Fruit fly (Drosophila melanogaster): ENCODE data around the gene kuk.

Gene kuk

DNA sequence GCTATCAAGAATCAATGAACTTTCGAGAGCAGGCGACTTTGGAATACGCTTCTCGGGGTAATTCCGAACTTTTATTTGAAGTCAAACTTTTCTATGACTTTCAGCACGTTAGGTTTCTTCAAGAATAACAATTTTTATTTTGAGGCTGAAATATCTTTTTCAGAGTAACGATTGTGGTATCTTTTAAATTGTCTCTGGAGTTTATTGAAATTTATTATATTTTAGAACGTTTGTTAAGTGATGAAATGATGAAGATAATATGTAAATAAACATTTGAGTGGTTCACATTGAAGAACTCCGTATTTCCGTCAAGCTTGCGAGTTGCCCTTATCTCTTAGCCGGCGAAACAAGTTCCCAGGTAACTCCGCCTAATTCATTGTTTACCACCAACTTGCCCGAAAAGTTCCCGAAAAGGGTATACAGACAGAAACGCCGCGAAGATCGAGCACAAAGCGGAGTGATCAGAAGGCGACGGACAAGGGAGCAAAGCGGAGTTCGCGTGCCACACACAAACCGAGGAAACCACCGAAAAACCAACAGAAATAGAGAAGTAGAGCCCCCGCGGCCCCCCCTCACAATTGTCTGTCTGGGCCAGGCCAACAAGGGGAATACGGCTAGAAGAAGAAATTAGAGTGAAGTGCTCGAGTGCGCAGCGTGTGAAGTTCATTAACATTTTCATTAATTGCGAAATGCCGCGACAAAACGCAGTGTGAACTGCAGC is 37.7 kb downstream of the kuk start (continued):
- TF ChIP-seq phol (tag; optimal IDR thresholded peaks at IDR 0.05) (peak; percentile 44), CG4854 (GFP tag; optimal IDR thresholded peaks at IDR 0.05) (no peak), rib (GFP tag; IDR thresholded peaks at IDR 0.05) (peak; percentile 20; the same call in 1 of the 2 replicates), otp (GFP tag; IDR thresholded peaks at IDR 0.05) (0 out of 3 replicates have a peak, but pooled peaks have one; percentile 35), CG17829 (tag; optimal IDR thresholded peaks at IDR 0.05) (peak; percentile 32), CG30403 (GFP tag; optimal IDR thresholded peaks at IDR 0.05) (peak; percentile 37), CG7556 (GFP tag; optimal IDR thresholded peaks at IDR 0.05) (peak; percentile 31), CG4424 (GFP tag; optimal IDR thresholded peaks at IDR 0.05) (peak; percentile 24), hkb (optimal IDR thresholded peaks at IDR 0.05) (no peak), hkb (GFP tag; IDR thresholded peaks at IDR 0.05) (no peak), Oaz (GFP tag; IDR thresholded peaks at IDR 0.05) (peak; percentile 34; the same call in 1 of the 2 replicates), CG2120 (GFP tag; optimal IDR thresholded peaks at IDR 0.05) (peak; percentile 4), Bgb (GFP tag; IDR thresholded peaks at IDR 0.05; ENCODE audit: partially characterized antibody) (no peak), Med (GFP tag) (peak; percentile 74), vvl (GFP tag; IDR thresholded peaks at IDR 0.05) (0 out of 2 replicates have a peak, but pooled peaks have one; percentile 13), lola (GFP tag; optimal IDR thresholded peaks at IDR 0.05) (peak in 1 of 3 experiments; percentile 60), row (GFP tag; IDR thresholded peaks at IDR 0.05) (peak; percentile 53; the same call in 2 of the 3 replicates), CG12769 (tag; optimal IDR thresholded peaks at IDR 0.05) (peak; percentile 7), pum (GFP tag; optimal IDR thresholded peaks at IDR 0.05) (peak; percentile 8), chn (GFP tag; optimal IDR thresholded peaks at IDR 0.05) (peak; percentile 19), CG2678 (tag; optimal IDR thresholded peaks at IDR 0.05) (peak; percentile 42), Tbp (GFP tag; optimal IDR thresholded peaks at IDR 0.05) (no peak), corto (GFP tag; optimal IDR thresholded peaks at IDR 0.05) (no peak), bbx (GFP tag; IDR thresholded peaks at IDR 0.05; ENCODE audit: partially characterized antibody) (no peak), Optix (GFP tag; IDR thresholded peaks at IDR 0.05) (0 out of 3 replicates have a peak, but pooled peaks have one; percentile 35), D (optimal IDR thresholded peaks at IDR 0.05) (no peak), D (GFP tag; optimal IDR thresholded peaks at IDR 0.05) (peak; percentile 30), grn (GFP tag; optimal IDR thresholded peaks at IDR 0.05) (peak; percentile 34), CG9437 (GFP tag; optimal IDR thresholded peaks at IDR 0.05) (peak; percentile 2), CG3065 (GFP tag; optimal IDR thresholded peaks at IDR 0.05) (no peak), CG8388 (GFP tag; optimal IDR thresholded peaks at IDR 0.05) (peak; percentile 8), CG9727 (GFP tag; optimal IDR thresholded peaks at IDR 0.05) (no peak), kni (GFP tag; optimal IDR thresholded peaks at IDR 0.05) (peak; percentile 61), CG6791 (GFP tag; IDR thresholded peaks at IDR 0.05; ENCODE audit: partially characterized antibody) (0 out of 3 replicates have a peak, but pooled peaks have one; percentile 61), psq (GFP tag; optimal IDR thresholded peaks at IDR 0.05) (peak; percentile 80), chif (GFP tag; optimal IDR thresholded peaks at IDR 0.05) (peak in 1 of 2 experiments; percentile 6), Sox100B (GFP tag; optimal IDR thresholded peaks at IDR 0.05) (peak; percentile 12), CG6683 (GFP tag; optimal IDR thresholded peaks at IDR 0.05) (no peak), sens (GFP tag) (peak; percentile 67), abd-A (tag; optimal IDR thresholded peaks at IDR 0.05) (no peak), CG15073 (GFP tag; optimal IDR thresholded peaks at IDR 0.05) (no peak), Sox102F (GFP tag; optimal IDR thresholded peaks at IDR 0.05) (peak; percentile 23), Pdp1 (GFP tag; optimal IDR thresholded peaks at IDR 0.05) (peak in 1 of 2 experiments; percentile 10), nmo (GFP tag; optimal IDR thresholded peaks at IDR 0.05) (peak; percentile 64), Ada2b (GFP tag; IDR thresholded peaks at IDR 0.05) (no peak), Blimp-1 (GFP tag; optimal IDR thresholded peaks at IDR 0.05) (peak; percentile 39), CG6175 (GFP tag; IDR thresholded peaks at IDR 0.05) (no peak), da (GFP tag; optimal IDR thresholded peaks at IDR 0.05) (no peak), CG13424 (tag; optimal IDR thresholded peaks at IDR 0.05) (peak; percentile 18)

Measured in whole organism, embryonic.